Fruit fly (Drosophila melanogaster) whole organism, embryonic: ENCODE results near the gene Jhbp13.
"Not testable (repeated sequence)": the region's sequence is repeated elsewhere in the genome, so short reads cannot be mapped to it uniquely, and the experiment has no call there.

Source experiments
- Antp ChIP-seq: fragments of 200-800 bp; sonication (Bioruptor generic); optimal IDR thresholded peaks from 3 replicates; lab custom pipeline; 2016; ENCODE audit warnings: missing biosample characterization, missing genetic modification characterization
- B-H1 ChIP-seq: fragments of 200-800 bp; sonication (Bioruptor generic); IDR thresholded peaks from 3 replicates; pipeline ENCODE4 v1.3.6; 2022; ENCODE audit warnings: missing biosample characterization, missing genetic modification characterization
- CG10209 ChIP-seq: fragments of 200-800 bp; sonication (Bioruptor generic); optimal IDR thresholded peaks from 3 replicates; lab custom pipeline; 2017; ENCODE audit warnings: missing biosample characterization, mild to moderate bottlenecking, missing genetic modification characterization, missing genetic modification reagents
- CG1233 ChIP-seq: fragments of 200-800 bp; sonication (Bioruptor generic); optimal IDR thresholded peaks from 4 replicates; lab custom pipeline; 2018; ENCODE audit warnings: missing biosample characterization, mild to moderate bottlenecking, missing genetic modification characterization
- CG13424 ChIP-seq: fragments of 200-800 bp; sonication (Bioruptor generic); optimal IDR thresholded peaks from 2 replicates; lab custom pipeline; 2019; ENCODE audit warnings: missing biosample characterization, mild to moderate bottlenecking, missing genetic modification characterization, moderate library complexity
- CG13894 ChIP-seq: fragments of 200-800 bp; sonication (Bioruptor generic); optimal IDR thresholded peaks from 3 replicates; lab custom pipeline; 2018; ENCODE audit warnings: missing biosample characterization, mild to moderate bottlenecking, missing genetic modification characterization, moderate library complexity
- CG14860 ChIP-seq: fragments of 200-800 bp; sonication (Bioruptor generic); IDR thresholded peaks from 3 replicates; pipeline ENCODE4 v1.3.6; 2022; ENCODE audit warnings: missing biosample characterization, missing genetic modification characterization; ENCODE audit not compliant: partially characterized antibody
- CG1602 ChIP-seq: fragments of 200-800 bp; sonication (Bioruptor generic); optimal IDR thresholded peaks from 3 replicates; lab custom pipeline; 2016; ENCODE audit warnings: missing biosample characterization, missing genetic modification characterization
- CG17359 ChIP-seq: fragments of 200-800 bp; sonication (Bioruptor generic); optimal IDR thresholded peaks from 3 replicates; lab custom pipeline; 2018; ENCODE audit warnings: missing biosample characterization, mild to moderate bottlenecking, missing genetic modification characterization, moderate library complexity
- CG17361 ChIP-seq: fragments of 200-800 bp; sonication (Bioruptor generic); IDR thresholded peaks from 3 replicates; pipeline ENCODE4 v1.3.6; 2022; ENCODE audit warnings: missing biosample characterization, missing genetic modification characterization
- CG2712 ChIP-seq: fragments of 200-800 bp; optimal IDR thresholded peaks from 3 replicates; lab custom pipeline; 2019; ENCODE audit warnings: missing biosample characterization, mild to moderate bottlenecking, missing genetic modification characterization, moderate library complexity
- CG33557 ChIP-seq: fragments of 200-800 bp; sonication (Bioruptor generic); optimal IDR thresholded peaks from 2 replicates; lab custom pipeline; 2019; ENCODE audit warnings: missing biosample characterization, mild to moderate bottlenecking, missing genetic modification characterization, moderate library complexity
- CG5245 ChIP-seq: fragments of 200-800 bp; sonication (Bioruptor generic); optimal IDR thresholded peaks from 3 replicates; lab custom pipeline; 2016; ENCODE audit warnings: missing biosample characterization, missing genetic modification characterization
- CG6272 ChIP-seq: fragments of 200-800 bp; sonication (Bioruptor generic); IDR thresholded peaks from 2 replicates; pipeline ENCODE4 v1.3.6; 2022; ENCODE audit warnings: missing biosample characterization, missing genetic modification characterization
- CG6791 ChIP-seq: fragments of 200-800 bp; sonication (Bioruptor generic); IDR thresholded peaks from 3 replicates; pipeline ENCODE4 v1.3.6; 2022; ENCODE audit warnings: missing biosample characterization, missing genetic modification characterization; ENCODE audit not compliant: partially characterized antibody
- CG8944 ChIP-seq: fragments of 200-800 bp; sonication (Bioruptor generic); optimal IDR thresholded peaks from 3 replicates; lab custom pipeline; 2016; ENCODE audit warnings: missing biosample characterization, missing genetic modification characterization
- Fer2 ChIP-seq: fragments of 200-800 bp; sonication (Bioruptor generic); optimal IDR thresholded peaks from 2 replicates; lab custom pipeline; 2018; ENCODE audit warnings: missing biosample characterization, mild to moderate bottlenecking, missing genetic modification characterization, moderate library complexity
- Gug ChIP-seq: fragments of 200-800 bp; sonication (Bioruptor generic); IDR thresholded peaks from 4 replicates; pipeline ENCODE4 v1.3.6; 2022; ENCODE audit warnings: missing biosample characterization, missing genetic modification characterization
- HLH3B ChIP-seq: fragments of 200-800 bp; sonication (Bioruptor generic); IDR thresholded peaks from 2 replicates; pipeline ENCODE4 v1.3.6; 2022; ENCODE audit warnings: missing biosample characterization, missing genetic modification characterization
- Hsf ChIP-seq: fragments of 200-800 bp; sonication (Bioruptor generic); optimal IDR thresholded peaks from 3 replicates; lab custom pipeline; 2016; ENCODE audit warnings: missing biosample characterization, missing genetic modification characterization
- Mes4 ChIP-seq: fragments of 200-800 bp; sonication (Bioruptor generic); optimal IDR thresholded peaks from 2 replicates; lab custom pipeline; 2016; ENCODE audit warnings: missing biosample characterization, missing genetic modification characterization
- NC2α ChIP-seq: fragments of 200-800 bp; sonication (Bioruptor generic); optimal IDR thresholded peaks from 2 replicates; lab custom pipeline; 2016; ENCODE audit warnings: missing biosample characterization, missing genetic modification characterization
- NC2β ChIP-seq: fragments of 200-800 bp; sonication (Bioruptor generic); optimal IDR thresholded peaks from 2 replicates; lab custom pipeline; 2016; ENCODE audit warnings: missing biosample characterization, missing genetic modification characterization
- Nf-YC ChIP-seq: fragments of 200-800 bp; optimal IDR thresholded peaks from 3 replicates; lab custom pipeline; 2019; ENCODE audit warnings: missing biosample characterization, mild to moderate bottlenecking, missing genetic modification characterization, moderate library complexity
- Pdp1 ChIP-seq, 2 experiments: fragments of 200-800 bp; sonication (Bioruptor generic); optimal IDR thresholded peaks; 3 replicates each; lab custom pipeline; 2016; ENCODE audit warnings: missing biosample characterization in 2 of 2, missing genetic modification characterization in 2 of 2, mild to moderate bottlenecking in 1 of 2, moderate library complexity in 1 of 2
- Stat92E ChIP-seq, 3 experiments: fragments of >200 bp in 2 of 3; fragments of 200-800 bp in 1 of 3; sonication (Bioruptor generic) in 1 of 3; optimal IDR thresholded peaks; 2 replicates each; lab custom pipeline; 2017 to 2019; ENCODE audit warnings: missing biosample characterization in 3 of 3, missing genetic modification characterization in 3 of 3, mild to moderate bottlenecking in 1 of 3, moderate library complexity in 1 of 3
- Taf1 ChIP-seq: fragments of 200-800 bp; sonication (Bioruptor generic); IDR thresholded peaks from 2 replicates; pipeline ENCODE4 v1.3.6; 2022; ENCODE audit warnings: missing biosample characterization, missing genetic modification characterization
- bcd ChIP-seq: fragments of 200-800 bp; sonication (Bioruptor generic); optimal IDR thresholded peaks from 2 replicates; lab custom pipeline; 2017; ENCODE audit warnings: missing biosample characterization, mild to moderate bottlenecking, missing genetic modification characterization
- cas ChIP-seq: fragments of 200-800 bp; sonication (Bioruptor generic); IDR thresholded peaks from 2 replicates; pipeline ENCODE4 v1.3.6; 2022; ENCODE audit warnings: missing biosample characterization, missing genetic modification characterization
- ewg ChIP-seq: fragments of 200-800 bp; sonication (Bioruptor generic); optimal IDR thresholded peaks from 3 replicates; lab custom pipeline; 2017; ENCODE audit warnings: mild to moderate bottlenecking, missing biosample characterization, missing genetic modification reagents, missing genetic modification characterization
- fd96Cb ChIP-seq: fragments of 200-800 bp; sonication (Bioruptor generic); optimal IDR thresholded peaks from 2 replicates; lab custom pipeline; 2018; ENCODE audit warnings: missing biosample characterization, mild to moderate bottlenecking, missing genetic modification characterization, moderate library complexity
- grau ChIP-seq: fragments of 200-800 bp; optimal IDR thresholded peaks from 3 replicates; lab custom pipeline; 2019; ENCODE audit warnings: missing biosample characterization, mild to moderate bottlenecking, missing genetic modification characterization, moderate library complexity
- gsb ChIP-seq: fragments of 200-800 bp; sonication (Bioruptor generic); IDR thresholded peaks from 2 replicates; pipeline ENCODE4 v1.3.6; 2022; ENCODE audit warnings: missing biosample characterization, missing genetic modification characterization
- kay ChIP-seq: fragments of 200-800 bp; sonication (Bioruptor generic); optimal IDR thresholded peaks from 2 replicates; lab custom pipeline; 2016; ENCODE audit warnings: missing biosample characterization, missing genetic modification characterization
- ken ChIP-seq: fragments of 200-800 bp; sonication (Bioruptor generic); IDR thresholded peaks from 3 replicates; pipeline ENCODE4 v1.3.6; 2022; ENCODE audit warnings: missing biosample characterization, missing genetic modification characterization
- mirr ChIP-seq: fragments of 200-800 bp; sonication (Bioruptor generic); optimal IDR thresholded peaks from 3 replicates; lab custom pipeline; 2018; ENCODE audit warnings: missing biosample characterization, mild to moderate bottlenecking, missing genetic modification characterization
- pan ChIP-seq, 4 experiments: fragments of >200 bp in 3 of 4; fragments of 200-800 bp in 1 of 4; sonication (Bioruptor generic) in 1 of 4; optimal IDR thresholded peaks in 3 of 4; IDR thresholded peaks in 1 of 4; 2 replicates each; pipeline versions ENCODE4 v1.3.6 to Lab custom; 2017 to 2022; ENCODE audit warnings: missing biosample characterization in 2 of 4, missing genetic modification characterization in 2 of 4, mixed read lengths in 1 of 4
- pnt ChIP-seq: fragments of 200-800 bp; sonication (Bioruptor generic); optimal IDR thresholded peaks from 3 replicates; lab custom pipeline; 2016; ENCODE audit warnings: missing biosample characterization, missing genetic modification characterization
- prd ChIP-seq, 3 experiments: fragments of >200 bp in 2 of 3; fragments of 200-800 bp in 1 of 3; sonication (Bioruptor generic) in 1 of 3; optimal IDR thresholded peaks in 2 of 3; IDR thresholded peaks in 1 of 3; 2 replicates in 2 of 3; 3 replicates in 1 of 3; pipeline versions ENCODE4 v1.3.6 to Lab custom; 2017 to 2022; ENCODE audit warnings: missing biosample characterization in 1 of 3, missing genetic modification characterization in 1 of 3
- pzg ChIP-seq: fragments of 200-800 bp; sonication (Bioruptor generic); optimal IDR thresholded peaks from 3 replicates; lab custom pipeline; 2018; ENCODE audit warnings: missing biosample characterization, mild to moderate bottlenecking, missing genetic modification characterization, moderate library complexity
- repo ChIP-seq: fragments of 200-800 bp; sonication (Bioruptor generic); optimal IDR thresholded peaks from 2 replicates; lab custom pipeline; 2016; ENCODE audit warnings: missing biosample characterization, missing genetic modification characterization
- sens-2 ChIP-seq: fragments of 200-800 bp; sonication (Bioruptor generic); IDR thresholded peaks from 2 replicates; pipeline ENCODE4 v1.3.6; 2022; ENCODE audit warnings: missing biosample characterization, missing genetic modification characterization
- seq ChIP-seq: fragments of 200-800 bp; sonication (Bioruptor generic); IDR thresholded peaks from 2 replicates; pipeline ENCODE4 v1.3.6; 2022; ENCODE audit warnings: missing biosample characterization, missing genetic modification characterization
- sim ChIP-seq: fragments of 200-800 bp; sonication (Bioruptor generic); IDR thresholded peaks from 2 replicates; pipeline ENCODE4 v1.3.6; 2022; ENCODE audit warnings: missing biosample characterization, missing genetic modification characterization
- sisA ChIP-seq: fragments of 200-800 bp; sonication (Bioruptor generic); IDR thresholded peaks from 2 replicates; pipeline ENCODE4 v1.3.6; 2022; ENCODE audit warnings: missing biosample characterization, missing genetic modification characterization
- slou ChIP-seq: fragments of 200-800 bp; sonication (Bioruptor generic); optimal IDR thresholded peaks from 3 replicates; lab custom pipeline; 2016; ENCODE audit warnings: missing biosample characterization, missing genetic modification characterization
- so ChIP-seq: fragments of 200-800 bp; sonication (Bioruptor generic); IDR thresholded peaks from 3 replicates; pipeline ENCODE4 v1.3.6; 2022; ENCODE audit warnings: missing biosample characterization, missing genetic modification characterization
- tx ChIP-seq: fragments of 200-800 bp; sonication (Bioruptor generic); optimal IDR thresholded peaks from 2 replicates; lab custom pipeline; 2016; ENCODE audit warnings: missing biosample characterization, missing genetic modification characterization

Jhbp13 gene

dm6 chr2L:13215640-13216129, 24.1 kb upstream of the Jhbp13 start (continued):
- TF ChIP-seq CG5245 (GFP tag; lab: Kevin White, UChicago) (peak; percentile 37), CG13424 (tag; lab: Kevin White, UChicago) (peak; percentile 1), CG8944 (peak; percentile 41), Stat92E (GFP tag; optimal IDR thresholded peaks at IDR 0.05; lab: Kevin White, UChicago) (peak in 1 of 3 experiments; percentile 87), Mes4 (peak; percentile 58), Antp (GFP tag; lab: Kevin White, UChicago) (peak; percentile 75), CG17361 (peak; percentile 52; the same call in 1 of the 3 replicates), CG6791 (GFP tag; lab: Robert Waterston, UW) (0 out of 3 replicates have a peak, but pooled peaks have one; percentile 63), CG17359 (tag; lab: Kevin White, UChicago) (peak; percentile 83), cas (GFP tag; lab: Robert Waterston, UW) (peak; percentile 68), bcd (GFP tag; lab: Kevin White, UChicago) (peak; percentile 54), CG10209 (peak; percentile 59), ken (GFP tag; lab: Robert Waterston, UW) (peak; percentile 65; the same call in 2 of the 3 replicates), pzg (peak; percentile 3), slou (GFP tag; lab: Kevin White, UChicago) (peak; percentile 26), fd96Cb (tag; lab: Kevin White, UChicago) (peak; percentile 59), CG6272 (GFP tag; lab: Robert Waterston, UW) (peak; percentile 28; the same call in 1 of the 2 replicates), Taf1 (GFP tag; lab: Robert Waterston, UW) (peak; percentile 46; the same call in 1 of the 2 replicates), pan (GFP tag; optimal IDR thresholded peaks at IDR 0.05 in 1 of 2, IDR thresholded peaks at IDR 0.05 in 1 of 2) (peak in 1 of 2 experiments; percentile 73), grau (peak; percentile 41), CG1233 (GFP tag; lab: Kevin White, UChicago) (peak; percentile 67), HLH3B (GFP tag; lab: Robert Waterston, UW) (peak; percentile 66; the same call in 1 of the 2 replicates), Pdp1 (GFP tag; optimal IDR thresholded peaks at IDR 0.05; lab: Kevin White, UChicago) (peak; percentile 50 to 60), CG33557 (GFP tag; lab: Kevin White, UChicago) (peak; percentile 16), ewg (GFP tag; lab: Kevin White, UChicago) (peak; percentile 38), CG14860 (GFP tag; lab: Robert Waterston, UW) (peak; percentile 48), mirr (GFP tag; lab: Kevin White, UChicago) (peak; percentile 76), CG2712 (tag; lab: Kevin White, UChicago) (peak; percentile 53), Fer2 (tag; lab: Kevin White, UChicago) (peak; percentile 1), Hsf (peak; percentile 44), repo (GFP tag; lab: Kevin White, UChicago) (peak; percentile 73), NC2α (GFP tag; lab: Kevin White, UChicago) (peak; percentile 53), B-H1 (GFP tag; lab: Robert Waterston, UW) (peak; percentile 40; the same call in 1 of the 3 replicates), tx (peak; percentile 51), sens-2 (GFP tag; lab: Robert Waterston, UW) (0 out of 2 replicates have a peak, but pooled peaks have one; percentile 41), pnt (GFP tag; lab: Kevin White, UChicago) (peak; percentile 2), sim (0 out of 2 replicates have a peak, but pooled peaks have one; percentile 16), prd (GFP tag; IDR thresholded peaks at IDR 0.05; lab: Robert Waterston, UW) (peak; percentile 67), so (GFP tag; lab: Robert Waterston, UW) (peak; percentile 62; the same call in 1 of the 3 replicates), sisA (GFP tag; lab: Robert Waterston, UW) (peak; percentile 49; the same call in 1 of the 2 replicates), CG1602 (GFP tag; lab: Kevin White, UChicago) (peak; percentile 6), Nf-YC (tag; lab: Kevin White, UChicago) (peak; percentile 37), NC2β (GFP tag; lab: Kevin White, UChicago) (peak; percentile 69), CG13894 (tag; lab: Kevin White, UChicago) (peak; percentile 90), gsb (GFP tag; lab: Robert Waterston, UW) (peak; percentile 24; the same call in 1 of the 2 replicates), kay (GFP tag; lab: Kevin White, UChicago) (peak; percentile 88), seq (peak; percentile 46; the same call in 1 of the 2 replicates), Gug (GFP tag; lab: Robert Waterston, UW) (peak; percentile 49; the same call in 2 of the 4 replicates)
- TF ChIP-seq pan, prd (optimal IDR thresholded peaks at IDR 0.05; lab: Kevin White, UChicago): not testable (repeated sequence)
